Worm (Caenorhabditis elegans) whole organism, L3 larva: Measurements from ENCODE around the gene txt-9.

ENCODE experiments used
- R02D3.7 ChIP-seq: fragments of 150-350 bp; optimal IDR thresholded peaks from 2 replicates; lab custom pipeline; 2014; ENCODE audit warnings: missing biosample characterization, missing genetic modification characterization
- ZK546.5 ChIP-seq: sonication (generic microtip); optimal IDR thresholded peaks from 2 replicates; lab custom pipeline; 2017; ENCODE audit warnings: missing biosample characterization, missing genetic modification characterization
- aly-2 ChIP-seq: fragments of 150-350 bp; optimal IDR thresholded peaks from 2 replicates; lab custom pipeline; 2014; ENCODE audit warnings: missing biosample characterization, missing genetic modification characterization
- ama-1 ChIP-seq: fragments of 150-350 bp; optimal IDR thresholded peaks from 2 replicates; lab custom pipeline; 2018
- ceh-16 ChIP-seq: sonication (generic microtip); optimal IDR thresholded peaks from 2 replicates; lab custom pipeline; 2017; ENCODE audit warnings: missing biosample characterization, missing genetic modification characterization
- ceh-28 ChIP-seq: fragments of 150-350 bp; optimal IDR thresholded peaks from 2 replicates; lab custom pipeline; 2014; ENCODE audit warnings: missing biosample characterization, missing genetic modification reagents, missing genetic modification characterization
- ceh-82 ChIP-seq: fragments of 150-350 bp; optimal IDR thresholded peaks from 2 replicates; lab custom pipeline; 2014; ENCODE audit warnings: missing biosample characterization, missing genetic modification characterization
- ceh-9 ChIP-seq: sonication (generic microtip); optimal IDR thresholded peaks from 2 replicates; lab custom pipeline; 2018; ENCODE audit warnings: missing biosample characterization, missing genetic modification characterization
- daf-12 ChIP-seq: fragments of 150-350 bp; optimal IDR thresholded peaks from 2 replicates; lab custom pipeline; 2014; ENCODE audit warnings: missing biosample characterization, missing genetic modification reagents, missing genetic modification characterization
- egl-27 ChIP-seq: sonication (generic microtip); optimal IDR thresholded peaks from 4 replicates; lab custom pipeline; 2017; ENCODE audit warnings: missing biosample characterization, missing genetic modification reagents, missing genetic modification characterization
- egl-5 ChIP-seq: fragments of 150-350 bp; optimal IDR thresholded peaks from 2 replicates; lab custom pipeline; 2017; ENCODE audit warnings: missing biosample characterization, missing genetic modification reagents, missing genetic modification characterization, inconsistent platforms
- elt-1 ChIP-seq: fragments of 150-350 bp; optimal IDR thresholded peaks from 2 replicates; lab custom pipeline; 2014; ENCODE audit warnings: missing biosample characterization, missing genetic modification characterization
- elt-2 ChIP-seq: sonication (generic microtip); optimal IDR thresholded peaks from 2 replicates; lab custom pipeline; 2016; ENCODE audit warnings: missing genetic modification reagents, mild to moderate bottlenecking, missing genetic modification characterization, missing compliant biosample characterization
- elt-3 ChIP-seq, 3 experiments: fragments of 150-350 bp in 1 of 3; sonication (generic microtip) in 2 of 3; optimal IDR thresholded peaks; 2 replicates in 2 of 3; 4 replicates in 1 of 3; lab custom pipeline; 2014 to 2017; ENCODE audit warnings: missing biosample characterization in 3 of 3, missing genetic modification characterization in 3 of 3
- eor-1 ChIP-seq, 2 experiments: fragments of 150-350 bp; optimal IDR thresholded peaks; 2 replicates each; lab custom pipeline; 2014 to 2018; ENCODE audit warnings: missing biosample characterization in 2 of 2, missing genetic modification characterization in 2 of 2
- fkh-10 ChIP-seq: sonication (generic microtip); optimal IDR thresholded peaks from 2 replicates; lab custom pipeline; 2017; ENCODE audit warnings: missing biosample characterization, missing genetic modification reagents, missing genetic modification characterization
- fkh-2 ChIP-seq: fragments of 150-350 bp; optimal IDR thresholded peaks from 2 replicates; lab custom pipeline; 2014; ENCODE audit warnings: missing biosample characterization, missing genetic modification reagents, missing genetic modification characterization
- fos-1 ChIP-seq: fragments of 150-350 bp; optimal IDR thresholded peaks from 2 replicates; lab custom pipeline; 2014; ENCODE audit warnings: missing biosample characterization, missing genetic modification characterization
- hmg-11 ChIP-seq: sonication (generic microtip); optimal IDR thresholded peaks from 2 replicates; lab custom pipeline; 2016; ENCODE audit warnings: missing genetic modification characterization, missing compliant biosample characterization
- jun-1 ChIP-seq: fragments of 150-350 bp; optimal IDR thresholded peaks from 2 replicates; lab custom pipeline; 2014; ENCODE audit warnings: missing biosample characterization, missing genetic modification reagents, missing genetic modification characterization
- lin-15B ChIP-seq: fragments of 150-350 bp; optimal IDR thresholded peaks from 2 replicates; lab custom pipeline; 2014; ENCODE audit warnings: missing biosample characterization, missing genetic modification characterization
- lin-39 ChIP-seq: fragments of 150-350 bp; optimal IDR thresholded peaks from 2 replicates; lab custom pipeline; 2018; ENCODE audit warnings: missing biosample characterization, missing genetic modification reagents, missing genetic modification characterization
- lsy-12 ChIP-seq: sonication (generic microtip); optimal IDR thresholded peaks from 2 replicates; lab custom pipeline; 2016; ENCODE audit warnings: mild to moderate bottlenecking, missing genetic modification characterization, missing compliant biosample characterization
- mdl-1 ChIP-seq: fragments of 150-350 bp; optimal IDR thresholded peaks from 2 replicates; lab custom pipeline; 2014; ENCODE audit warnings: missing biosample characterization, missing genetic modification characterization
- mml-1 ChIP-seq: fragments of 150-350 bp; sonication (generic microtip); optimal IDR thresholded peaks from 3 replicates; lab custom pipeline; 2014; ENCODE audit warnings: missing biosample characterization, missing genetic modification characterization
- nfya-1 ChIP-seq: sonication (generic microtip); optimal IDR thresholded peaks from 2 replicates; lab custom pipeline; 2017; ENCODE audit warnings: missing genetic modification characterization, mild to moderate bottlenecking, missing compliant biosample characterization, antibody characterized with exemption, moderate library complexity; ENCODE audit not compliant: insufficient read depth
- nhr-11 ChIP-seq: fragments of 150-350 bp; optimal IDR thresholded peaks from 2 replicates; lab custom pipeline; 2014; ENCODE audit warnings: missing biosample characterization, missing genetic modification characterization
- nhr-12 ChIP-seq: fragments of 150-350 bp; optimal IDR thresholded peaks from 2 replicates; lab custom pipeline; 2014; ENCODE audit warnings: missing biosample characterization, missing genetic modification characterization
- nhr-23 ChIP-seq: fragments of 150-350 bp; optimal IDR thresholded peaks from 2 replicates; lab custom pipeline; 2014; ENCODE audit warnings: missing biosample characterization, missing genetic modification reagents, missing genetic modification characterization
- nhr-237 ChIP-seq: fragments of 150-350 bp; optimal IDR thresholded peaks from 2 replicates; lab custom pipeline; 2014; ENCODE audit warnings: missing biosample characterization, missing genetic modification characterization
- nhr-25 ChIP-seq: sonication (generic microtip); optimal IDR thresholded peaks from 2 replicates; lab custom pipeline; 2017; ENCODE audit warnings: missing biosample characterization, missing genetic modification characterization
- nhr-28 ChIP-seq: fragments of 150-350 bp; optimal IDR thresholded peaks from 2 replicates; lab custom pipeline; 2014; ENCODE audit warnings: missing biosample characterization, missing genetic modification characterization
- nhr-43 ChIP-seq: sonication (generic microtip); optimal IDR thresholded peaks from 2 replicates; lab custom pipeline; 2016; ENCODE audit warnings: mild to moderate bottlenecking, missing genetic modification characterization, missing compliant biosample characterization; ENCODE audit not compliant: poor library complexity, severe bottlenecking
- nhr-67 ChIP-seq: fragments of 150-350 bp; optimal IDR thresholded peaks from 2 replicates; lab custom pipeline; 2014; ENCODE audit warnings: missing biosample characterization, missing genetic modification characterization
- nhr-76 ChIP-seq: fragments of 150-350 bp; sonication (generic microtip); optimal IDR thresholded peaks from 5 replicates; lab custom pipeline; 2014; ENCODE audit warnings: missing biosample characterization, missing genetic modification characterization
- nhr-77 ChIP-seq: fragments of 150-350 bp; optimal IDR thresholded peaks from 2 replicates; lab custom pipeline; 2014; ENCODE audit warnings: missing biosample characterization, missing genetic modification characterization
- pha-4 ChIP-seq: fragments of 150-350 bp; optimal IDR thresholded peaks from 2 replicates; lab custom pipeline; 2014; ENCODE audit warnings: missing biosample characterization, missing genetic modification reagents, missing genetic modification characterization
- pqm-1 ChIP-seq: fragments of 150-350 bp; optimal IDR thresholded peaks from 2 replicates; lab custom pipeline; 2017; ENCODE audit warnings: missing biosample characterization, missing genetic modification characterization, inconsistent platforms
- sea-2 ChIP-seq: fragments of 150-350 bp; sonication (generic microtip); optimal IDR thresholded peaks from 4 replicates; lab custom pipeline; 2014; ENCODE audit warnings: missing biosample characterization, missing genetic modification reagents, missing genetic modification characterization
- skn-1 ChIP-seq: fragments of 150-350 bp; optimal IDR thresholded peaks from 2 replicates; lab custom pipeline; 2014; ENCODE audit warnings: missing biosample characterization, missing genetic modification characterization
- snpc-4 ChIP-seq: fragments of 150-350 bp; optimal IDR thresholded peaks from 2 replicates; lab custom pipeline; 2014; ENCODE audit warnings: missing biosample characterization, missing genetic modification characterization
- tbx-2 ChIP-seq: sonication (generic microtip); optimal IDR thresholded peaks from 2 replicates; lab custom pipeline; 2016; ENCODE audit warnings: mild to moderate bottlenecking, missing genetic modification characterization, missing compliant biosample characterization
- unc-39 ChIP-seq: sonication (generic microtip); optimal IDR thresholded peaks from 4 replicates; lab custom pipeline; 2017; ENCODE audit warnings: missing biosample characterization, missing genetic modification characterization
- unc-62 ChIP-seq: fragments of 150-350 bp; sonication (generic microtip); optimal IDR thresholded peaks from 4 replicates; lab custom pipeline; 2014; ENCODE audit warnings: missing biosample characterization, missing genetic modification reagents, missing genetic modification characterization
- zag-1 ChIP-seq: fragments of 150-350 bp; optimal IDR thresholded peaks from 2 replicates; lab custom pipeline; 2014; ENCODE audit warnings: missing biosample characterization, missing genetic modification characterization
- ztf-11 ChIP-seq: fragments of 150-350 bp; optimal IDR thresholded peaks from 2 replicates; lab custom pipeline; 2014; ENCODE audit warnings: missing biosample characterization, missing genetic modification characterization
- ztf-4 ChIP-seq: fragments of 150-350 bp; optimal IDR thresholded peaks from 2 replicates; lab custom pipeline; 2014; ENCODE audit warnings: missing biosample characterization, missing genetic modification characterization

txt-9 gene

DNA sequence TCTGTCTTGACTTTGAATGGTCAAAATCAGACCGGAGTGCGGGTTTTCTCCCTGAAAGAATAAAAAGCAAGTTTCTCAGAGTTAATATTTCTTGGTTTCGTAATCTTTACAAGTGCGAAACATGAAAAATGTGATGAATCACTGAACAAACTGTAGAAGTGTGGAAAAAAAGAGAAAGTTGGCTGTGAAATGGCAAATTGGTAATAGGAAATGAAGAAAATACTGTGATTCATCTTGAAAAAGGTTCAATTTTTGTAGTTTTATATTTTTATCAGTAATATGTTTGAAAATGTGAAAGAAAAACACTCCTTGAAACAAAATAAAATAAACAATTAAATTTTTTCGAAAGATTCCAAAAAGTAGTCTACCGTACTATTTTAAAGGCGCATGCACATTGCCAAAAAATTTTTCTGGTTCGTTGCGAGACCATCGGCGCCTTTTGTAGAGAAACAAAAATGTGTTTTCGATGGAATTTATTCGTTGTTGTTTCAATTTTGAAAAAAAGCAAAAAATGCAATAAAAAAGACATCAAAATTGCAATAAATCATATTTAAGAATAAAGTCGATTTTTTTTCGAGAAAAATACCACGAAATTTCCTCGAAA lies 6.2 kb downstream of the txt-9 start, which contains the start of gene pld-1:
Gene pld-1, minus strand, starts transcription at position 51 of the 604 bp plus-strand sequence.
- TF ChIP-seq R02D3.7 = no peak
- TF ChIP-seq ceh-82 = no peak
- no peak for TF ChIP-seq fkh-10 (GFP tag; lab: Kevin White, UChicago)
- no peak for TF ChIP-seq nhr-11 (tag; lab: Kevin White, UChicago)
- no peak for TF ChIP-seq eor-1 (tag; optimal IDR thresholded peaks at IDR 0.05; lab: Kevin White, UChicago)
- no peak for TF ChIP-seq nhr-76 (tag; lab: Kevin White, UChicago)

DNA sequence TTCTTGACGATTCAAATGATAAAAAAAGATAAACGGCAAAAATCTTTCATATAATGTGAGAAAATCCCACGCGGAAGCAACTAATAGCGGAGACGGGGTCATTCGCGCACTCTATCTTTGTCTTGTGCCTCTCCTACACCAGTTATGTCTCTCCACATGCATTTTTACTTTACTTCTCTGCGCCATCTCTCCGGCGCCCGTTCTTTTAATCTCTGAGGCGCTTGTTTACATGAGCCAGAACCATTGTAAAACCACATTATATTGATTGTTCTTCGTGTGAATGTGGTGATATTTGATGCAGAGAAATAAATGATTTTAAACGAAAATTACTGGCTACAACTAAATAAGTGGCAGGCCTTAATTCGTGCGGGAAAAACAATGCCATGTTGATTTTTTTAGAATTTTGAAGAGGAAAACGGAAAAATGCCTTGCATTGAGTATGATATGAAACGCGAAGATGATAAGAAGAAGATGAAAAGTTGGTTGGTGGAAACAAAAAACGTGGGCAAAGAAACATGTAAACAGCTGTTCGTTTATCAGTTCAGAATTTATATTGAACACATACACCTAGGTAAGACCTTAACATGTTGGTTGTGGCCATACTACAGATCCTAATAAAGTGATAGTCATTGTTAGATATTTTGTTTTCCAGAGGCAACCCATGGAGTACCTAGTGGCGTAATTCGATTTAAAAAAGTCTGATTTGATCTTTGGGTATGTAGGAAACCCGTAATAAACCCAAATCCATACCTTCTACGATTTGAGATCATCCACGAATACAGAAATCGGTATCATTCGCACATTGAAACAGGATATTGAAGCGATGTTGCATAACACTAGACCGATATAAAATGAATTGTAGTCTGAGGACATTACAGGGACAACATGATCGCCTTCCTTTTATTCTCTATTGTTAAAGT lies 7.0 kb downstream of the txt-9 start, which contains the start of gene C04G6.2:
Gene C04G6.2, plus strand, starts transcription at position 870 of the 920 bp plus-strand sequence.
- TF ChIP-seq zag-1 (tag; lab: Kevin White, UChicago) (no peak), lin-15B (tag; lab: Kevin White, UChicago) (no peak), eor-1 (tag; optimal IDR thresholded peaks at IDR 0.05; lab: Kevin White, UChicago) (no peak), lin-39 (tag; lab: Kevin White, UChicago) (peak; percentile 61), ztf-11 (tag; lab: Kevin White, UChicago) (no peak), fkh-10 (GFP tag; lab: Kevin White, UChicago) (no peak), ceh-9 (tag; lab: Kevin White, UChicago) (no peak), pqm-1 (tag; lab: Kevin White, UChicago) (peak; percentile 59), nhr-23 (tag; lab: Kevin White, UChicago) (peak; percentile 72), nhr-77 (tag; lab: Kevin White, UChicago) (no peak), nhr-237 (tag; lab: Kevin White, UChicago) (no peak), nhr-25 (tag; lab: Kevin White, UChicago) (peak; percentile 52), mml-1 (tag; lab: Kevin White, UChicago) (no peak), ama-1 (no peak), skn-1 (tag; lab: Kevin White, UChicago) (no peak), unc-62 (GFP tag; lab: Kevin White, UChicago) (no peak), tbx-2 (tag; lab: Kevin White, UChicago) (no peak), snpc-4 (tag; lab: Kevin White, UChicago) (peak; percentile 73), ZK546.5 (tag; lab: Kevin White, UChicago) (no peak), nfya-1 (tag; lab: Kevin White, UChicago) (peak; percentile 77), egl-5 (peak; percentile 87), nhr-28 (tag; lab: Kevin White, UChicago) (no peak), fkh-2 (tag; lab: Kevin White, UChicago) (peak; percentile 97), jun-1 (no peak), sea-2 (GFP tag; lab: Kevin White, UChicago) (no peak), ceh-28 (tag; lab: Kevin White, UChicago) (peak; percentile 39), ceh-16 (no peak), elt-3 (tag; optimal IDR thresholded peaks at IDR 0.05; lab: Kevin White, UChicago) (no peak), nhr-11 (tag; lab: Kevin White, UChicago) (no peak), elt-1 (tag; lab: Kevin White, UChicago) (no peak), R02D3.7 (no peak), lsy-12 (tag; lab: Kevin White, UChicago) (no peak), fos-1 (tag; lab: Kevin White, UChicago) (no peak), nhr-76 (tag; lab: Kevin White, UChicago) (no peak), unc-39 (tag; lab: Kevin White, UChicago) (no peak), hmg-11 (peak; percentile 72), nhr-67 (no peak), mdl-1 (tag; lab: Kevin White, UChicago) (no peak), nhr-43 (tag; lab: Kevin White, UChicago) (peak; percentile 51), pha-4 (peak; percentile 98), aly-2 (tag; lab: Kevin White, UChicago) (no peak), egl-27 (tag; lab: Kevin White, UChicago) (no peak), elt-2 (tag; lab: Kevin White, UChicago) (peak; percentile 95), daf-12 (tag; lab: Kevin White, UChicago) (no peak), ceh-82 (no peak), ztf-4 (no peak), nhr-12 (tag; lab: Kevin White, UChicago) (no peak)
